Worm (Caenorhabditis elegans) whole organism, young adult: ENCODE data around the gene B0035.15.

Experiments used
- C17E4.6 ChIP-seq: fragments of 200-800 bp; sonication (Bioruptor generic); IDR thresholded peaks from 2 replicates; pipeline ENCODE4 v1.3.6; 2022; ENCODE audit warnings: missing genetic modification reagents, missing genetic modification characterization, missing compliant biosample characterization
- F10E7.11 ChIP-seq: sonication (generic microtip); optimal IDR thresholded peaks from 2 replicates; lab custom pipeline; 2017; ENCODE audit warnings: mild to moderate bottlenecking, missing genetic modification characterization, moderate library complexity, missing compliant biosample characterization
- F23B12.7 ChIP-seq: sonication (generic microtip); optimal IDR thresholded peaks from 2 replicates; lab custom pipeline; 2017; ENCODE audit warnings: missing genetic modification characterization, mild to moderate bottlenecking, missing compliant biosample characterization, antibody characterized with exemption, moderate library complexity; ENCODE audit not compliant: insufficient read depth
- F39B2.1 ChIP-seq: fragments of 200-800 bp; sonication (Bioruptor generic); IDR thresholded peaks from 2 replicates; pipeline ENCODE4 v1.3.6; 2022; ENCODE audit warnings: missing genetic modification reagents, missing genetic modification characterization, missing compliant biosample characterization
- F49E8.2 ChIP-seq: sonication (generic microtip); optimal IDR thresholded peaks from 3 replicates; lab custom pipeline; 2017; ENCODE audit warnings: missing genetic modification characterization, mild to moderate bottlenecking, missing compliant biosample characterization, antibody characterized with exemption, moderate library complexity; ENCODE audit not compliant: insufficient read depth
- F57A8.1 ChIP-seq: fragments of 200-800 bp; sonication (Bioruptor generic); optimal IDR thresholded peaks from 2 replicates; lab custom pipeline; 2018; ENCODE audit warnings: mild to moderate bottlenecking, missing genetic modification characterization, moderate library complexity, missing compliant biosample characterization
- K11D2.4 ChIP-seq: fragments of 200-800 bp; sonication (Bioruptor generic); IDR thresholded peaks from 2 replicates; pipeline ENCODE4 v1.3.6; 2022; ENCODE audit warnings: missing genetic modification reagents, missing genetic modification characterization, missing compliant biosample characterization
- K12H6.12 ChIP-seq: fragments of 200-800 bp; sonication (Bioruptor generic); optimal IDR thresholded peaks from 2 replicates; lab custom pipeline; 2018; ENCODE audit warnings: mild to moderate bottlenecking, missing genetic modification characterization, missing compliant biosample characterization
- T07F8.4 ChIP-seq: sonication (generic microtip); optimal IDR thresholded peaks from 2 replicates; lab custom pipeline; 2016; ENCODE audit warnings: mild to moderate bottlenecking, missing genetic modification characterization, moderate library complexity, missing compliant biosample characterization
- ZK185.1 ChIP-seq: sonication (generic microtip); optimal IDR thresholded peaks from 2 replicates; lab custom pipeline; 2016; ENCODE audit warnings: mild to moderate bottlenecking, missing genetic modification characterization, missing compliant biosample characterization; ENCODE audit not compliant: poor library complexity, severe bottlenecking
- aptf-2 ChIP-seq: fragments of 200-800 bp; sonication (Bioruptor generic); conservative IDR thresholded peaks from 2 replicates; pipeline ENCODE4 v1.3.6; 2022; ENCODE audit warnings: missing genetic modification reagents, missing genetic modification characterization, missing compliant biosample characterization
- bed-1 ChIP-seq: fragments of 200-800 bp; sonication (Bioruptor generic); IDR thresholded peaks from 2 replicates; pipeline ENCODE4 v1.3.6; 2022; ENCODE audit warnings: missing genetic modification reagents, missing genetic modification characterization, missing compliant biosample characterization
- ceh-100 ChIP-seq: fragments of 200-800 bp; sonication (Bioruptor generic); IDR thresholded peaks from 2 replicates; pipeline ENCODE4 v1.3.6; 2022; ENCODE audit warnings: missing genetic modification reagents, missing genetic modification characterization, missing compliant biosample characterization
- ceh-27 ChIP-seq: fragments of 200-800 bp; sonication (Bioruptor generic); optimal IDR thresholded peaks from 2 replicates; lab custom pipeline; 2018; ENCODE audit warnings: mild to moderate bottlenecking, missing genetic modification characterization, moderate library complexity, missing compliant biosample characterization
- dox-1 ChIP-seq: fragments of 200-800 bp; sonication (Bioruptor generic); IDR thresholded peaks from 2 replicates; pipeline ENCODE4 v1.3.6; 2022; ENCODE audit warnings: missing genetic modification reagents, missing genetic modification characterization, missing compliant biosample characterization
- hmg-20 ChIP-seq: fragments of 200-800 bp; sonication (Bioruptor generic); IDR thresholded peaks from 2 replicates; pipeline ENCODE4 v1.3.6; 2022; ENCODE audit warnings: missing genetic modification reagents, missing genetic modification characterization, missing compliant biosample characterization
- hsf-1 ChIP-seq: fragments of 200-800 bp; sonication (Bioruptor generic); IDR thresholded peaks from 2 replicates; pipeline ENCODE4 v1.3.6; 2022; ENCODE audit warnings: missing genetic modification reagents, missing genetic modification characterization, missing compliant biosample characterization
- let-526 ChIP-seq: fragments of 200-800 bp; sonication (Bioruptor generic); IDR thresholded peaks from 2 replicates; pipeline ENCODE4 v1.3.6; 2022; ENCODE audit warnings: missing genetic modification reagents, missing genetic modification characterization, missing compliant biosample characterization
- let-607 ChIP-seq, 2 experiments: fragments of 200-800 bp in 1 of 2; sonication (Bioruptor generic) in 1 of 2; sonication (generic microtip) in 1 of 2; optimal IDR thresholded peaks; 2 replicates each; lab custom pipeline; 2016 to 2018; ENCODE audit warnings: mild to moderate bottlenecking in 2 of 2, missing compliant biosample characterization in 2 of 2, missing genetic modification characterization in 2 of 2, moderate library complexity in 2 of 2, missing genotype in 1 of 2
- lin-35 ChIP-seq, 3 experiments: fragments of 150-350 bp in 2 of 3; sonication (generic microtip) in 1 of 3; optimal IDR thresholded peaks; 2 replicates each; lab custom pipeline; 2014 to 2018; ENCODE audit warnings: missing biosample characterization in 3 of 3, missing genetic modification characterization in 3 of 3, missing genetic modification reagents in 3 of 3
- lin-40 ChIP-seq: sonication (generic microtip); optimal IDR thresholded peaks from 2 replicates; lab custom pipeline; 2016; ENCODE audit warnings: missing genetic modification characterization, mild to moderate bottlenecking, missing compliant biosample characterization, missing genotype, missing genetic modification reagents
- madf-3 ChIP-seq: fragments of 200-800 bp; sonication (Bioruptor generic); IDR thresholded peaks from 2 replicates; pipeline ENCODE4 v1.3.6; 2022; ENCODE audit warnings: missing genetic modification reagents, missing genetic modification characterization, missing compliant biosample characterization
- madf-6 ChIP-seq: fragments of 200-800 bp; sonication (Bioruptor generic); IDR thresholded peaks from 2 replicates; pipeline ENCODE4 v1.3.6; 2022; ENCODE audit warnings: missing genetic modification reagents, missing genetic modification characterization, missing compliant biosample characterization
- mxl-1 ChIP-seq: sonication (generic microtip); optimal IDR thresholded peaks from 2 replicates; lab custom pipeline; 2016; ENCODE audit warnings: missing genetic modification characterization, missing compliant biosample characterization
- nfya-2 ChIP-seq: fragments of 200-800 bp; sonication (Bioruptor generic); IDR thresholded peaks from 2 replicates; pipeline ENCODE4 v1.3.6; 2022; ENCODE audit warnings: missing genetic modification reagents, missing genetic modification characterization, missing compliant biosample characterization
- nhr-80 ChIP-seq: sonication (generic microtip); optimal IDR thresholded peaks from 2 replicates; lab custom pipeline; 2016; ENCODE audit warnings: missing genetic modification characterization, missing compliant biosample characterization
- pbrm-1 ChIP-seq: fragments of 200-800 bp; sonication (Bioruptor generic); IDR thresholded peaks from 2 replicates; pipeline ENCODE4 v1.3.6; 2022; ENCODE audit warnings: missing genetic modification reagents, missing genetic modification characterization, missing compliant biosample characterization
- pha-4 ChIP-seq: fragments of 150-350 bp; sonication (generic microtip); optimal IDR thresholded peaks from 2 replicates; lab custom pipeline; 2014; ENCODE audit warnings: missing biosample characterization, missing genetic modification reagents, missing genetic modification characterization
- rec-8 ChIP-seq, 2 experiments: sonication (generic microtip); optimal IDR thresholded peaks; 2 replicates each; lab custom pipeline; 2016; ENCODE audit warnings: mild to moderate bottlenecking in 2 of 2, missing genetic modification characterization in 2 of 2, missing genetic modification reagents in 2 of 2, missing genotype in 2 of 2, missing biosample characterization in 1 of 2, missing compliant biosample characterization in 1 of 2, moderate library complexity in 1 of 2
- snpc-3.4 ChIP-seq: sonication (generic microtip); optimal IDR thresholded peaks from 2 replicates; lab custom pipeline; 2017; ENCODE audit warnings: missing genetic modification characterization, mild to moderate bottlenecking, missing compliant biosample characterization, antibody characterized with exemption, moderate library complexity, missing genotype, missing genetic modification reagents
- tbp1 ChIP-seq: fragments of 200-800 bp; sonication (Bioruptor generic); optimal IDR thresholded peaks from 2 replicates; lab custom pipeline; 2018; ENCODE audit warnings: mild to moderate bottlenecking, missing genetic modification characterization, missing compliant biosample characterization
- unc-130 ChIP-seq: sonication (generic microtip); optimal IDR thresholded peaks from 2 replicates; lab custom pipeline; 2016; ENCODE audit warnings: missing genetic modification reagents, missing genetic modification characterization, missing compliant biosample characterization
- unc-62 ChIP-seq: fragments of 150-350 bp; optimal IDR thresholded peaks from 2 replicates; lab custom pipeline; 2014; ENCODE audit warnings: missing biosample characterization, missing genetic modification reagents, missing genetic modification characterization
- zim-3 ChIP-seq: sonication (generic microtip); optimal IDR thresholded peaks from 2 replicates; lab custom pipeline; 2017; ENCODE audit warnings: mild to moderate bottlenecking, missing genetic modification characterization, moderate library complexity, missing compliant biosample characterization
- ztf-18 ChIP-seq: sonication (generic microtip); optimal IDR thresholded peaks from 2 replicates; lab custom pipeline; 2016; ENCODE audit warnings: missing genotype, mild to moderate bottlenecking, missing genetic modification characterization, missing compliant biosample characterization
- ztf-22 ChIP-seq: fragments of 200-800 bp; sonication (Bioruptor generic); optimal IDR thresholded peaks from 2 replicates; lab custom pipeline; 2018; ENCODE audit warnings: mild to moderate bottlenecking, missing genetic modification characterization, moderate library complexity, missing compliant biosample characterization
- ztf-3 ChIP-seq: fragments of 200-800 bp; sonication (Bioruptor generic); optimal IDR thresholded peaks from 2 replicates; lab custom pipeline; 2018; ENCODE audit warnings: mild to moderate bottlenecking, missing genetic modification characterization, missing compliant biosample characterization

The B0035.15 gene

DNA sequence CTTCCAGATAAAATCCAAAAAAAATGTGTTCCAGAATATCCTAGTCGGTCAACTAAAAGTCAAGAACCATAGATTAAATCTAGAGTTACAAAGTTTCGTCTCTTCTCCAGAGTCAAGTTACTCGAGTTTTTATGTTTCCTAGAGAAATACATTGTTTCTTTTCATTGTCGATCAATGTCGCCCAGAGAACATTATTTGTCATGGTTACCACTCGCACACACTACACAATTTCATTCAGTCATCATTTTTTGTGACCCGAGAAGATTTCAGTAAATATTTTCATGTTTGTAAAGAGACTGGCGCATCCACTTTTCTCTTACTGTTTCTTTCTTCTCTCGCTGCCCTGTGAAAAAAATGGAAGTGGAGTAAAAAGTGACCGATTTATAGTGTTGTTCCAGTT, 18.6 kb upstream of the B0035.15 start:
- TF ChIP-seq nhr-80 (tag; lab: Kevin White, UChicago) (no peak), pha-4 (no peak), F49E8.2 (tag; lab: Kevin White, UChicago) (no peak), F57A8.1 (GFP tag; lab: Kevin White, UChicago) (no peak), lin-35 (GFP tag; optimal IDR thresholded peaks at IDR 0.05; lab: Kevin White, UChicago) (no peak), ceh-100 (no peak), F23B12.7 (tag; lab: Kevin White, UChicago) (no peak), tbp1 (GFP tag; lab: Kevin White, UChicago) (no peak), mxl-1 (tag; lab: Kevin White, UChicago) (no peak), hmg-20 (GFP tag; lab: Robert Waterston, UW) (no peak), pbrm-1 (GFP tag; lab: Robert Waterston, UW) (no peak), F10E7.11 (no peak)

DNA sequence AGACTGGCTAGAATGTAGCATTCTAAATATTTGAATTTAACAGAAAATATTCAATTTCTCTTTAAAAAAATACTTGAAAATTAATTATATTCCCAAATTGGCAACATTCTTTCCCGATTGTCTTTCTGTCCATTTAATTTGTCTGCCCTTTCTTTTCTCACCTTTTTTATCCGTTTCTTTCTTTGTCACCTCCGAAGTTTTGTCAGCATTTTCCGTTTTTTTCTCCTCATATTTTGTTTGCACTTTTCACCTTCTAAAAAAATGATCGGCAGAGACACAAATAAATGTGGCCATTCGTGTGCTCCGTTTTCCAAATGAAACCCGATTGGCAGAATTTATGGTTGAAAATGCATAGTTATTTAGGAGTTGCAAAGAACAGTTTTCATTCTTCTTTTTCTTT, 18.1 kb upstream of the B0035.15 start:
- TF ChIP-seq nhr-80 (tag; lab: Kevin White, UChicago) (peak; percentile 5), madf-3 (GFP tag; lab: Robert Waterston, UW) (no peak), ztf-3 (GFP tag; lab: Kevin White, UChicago) (no peak), nfya-2 (no peak)

DNA sequence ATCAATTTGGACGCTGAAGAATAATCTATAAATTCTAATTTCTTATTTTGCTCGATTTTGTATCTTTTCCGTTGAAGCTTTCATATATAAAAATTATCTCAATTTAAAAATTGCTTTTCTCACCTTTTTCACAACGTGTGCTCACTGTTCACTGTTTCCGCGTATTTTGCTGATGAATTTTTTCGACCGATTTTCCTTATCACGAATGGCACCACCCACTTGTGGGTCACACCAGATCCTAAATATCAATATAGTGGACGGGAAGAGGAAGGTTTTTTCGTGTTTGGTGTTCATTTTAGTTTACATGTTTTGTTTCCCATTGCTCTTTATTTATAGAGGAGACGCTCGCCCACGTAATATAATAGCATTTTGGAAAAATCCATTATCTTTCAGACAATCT, 17.6 kb upstream of the B0035.15 start:
- TF ChIP-seq F39B2.1 (GFP tag; lab: Robert Waterston, UW) (no peak), F49E8.2 (tag; lab: Kevin White, UChicago) (no peak), hsf-1 (GFP tag; lab: Robert Waterston, UW) (peak; percentile 51; the same call in 1 of the 2 replicates)
- TF ChIP-seq, all 124 proteins: peak for 1

DNA sequence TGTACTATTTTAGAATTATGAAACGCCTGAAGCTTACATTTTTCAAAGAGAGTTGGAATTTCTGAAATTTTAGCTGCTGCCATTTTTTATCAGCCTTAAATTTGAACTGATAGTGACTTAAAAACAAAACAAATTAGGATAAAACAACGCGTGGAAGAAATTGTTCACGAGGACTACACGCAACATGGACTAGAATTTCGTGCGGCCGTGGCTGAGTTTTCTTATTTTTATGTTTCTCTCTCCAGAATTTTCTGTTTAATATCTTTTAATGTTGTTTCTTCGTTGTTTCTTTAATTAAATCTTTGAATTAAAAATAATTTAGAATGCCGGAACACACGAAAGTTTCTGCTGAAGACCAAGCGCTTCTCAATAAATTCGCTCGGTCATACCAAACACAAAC, 16.8 kb upstream of the B0035.15 start, which contains the start of the genes B0035.3, B0035.22 and pfd-4:
B0035.3 (minus strand) TSS at position 114 of the 400 bp plus-strand sequence.
B0035.22 (plus strand) TSS at position 269 of the 400 bp plus-strand sequence.
pfd-4 (plus strand) TSS at position 323 of the 400 bp plus-strand sequence.
- TF ChIP-seq snpc-3.4 (tag; lab: Kevin White, UChicago), result peak; percentile 10
- peak; percentile 50 for TF ChIP-seq unc-130 (GFP tag; lab: Kevin White, UChicago)
- TF ChIP-seq ZK185.1 (tag; lab: Kevin White, UChicago), result peak; percentile 62
- peak in 1 of 2 experiments; percentile 52 for TF ChIP-seq let-607 (tag; optimal IDR thresholded peaks at IDR 0.05; lab: Kevin White, UChicago)
- TF ChIP-seq K11D2.4 (GFP tag; lab: Robert Waterston, UW), result no peak
- peak; percentile 13 for TF ChIP-seq lin-40
- no peak for TF ChIP-seq zim-3
- no peak for TF ChIP-seq bed-1 (GFP tag; lab: Robert Waterston, UW)
- peak; percentile 35 for TF ChIP-seq ceh-27 (GFP tag; lab: Kevin White, UChicago)
- peak; percentile 34; the same call in 1 of the 2 replicates for TF ChIP-seq madf-6 (GFP tag; lab: Robert Waterston, UW)
- TF ChIP-seq dox-1, result peak; percentile 45
- peak in 1 of 2 experiments; percentile 2 for TF ChIP-seq rec-8 (tag; optimal IDR thresholded peaks at IDR 0.05; lab: Kevin White, UChicago)
- 0 out of 2 replicates have a peak, but pooled peaks have one; percentile 52 for TF ChIP-seq let-526 (GFP tag; lab: Robert Waterston, UW)
- peak in 1 of 3 experiments; percentile 15 for TF ChIP-seq lin-35 (GFP tag; optimal IDR thresholded peaks at IDR 0.05; lab: Kevin White, UChicago)

DNA sequence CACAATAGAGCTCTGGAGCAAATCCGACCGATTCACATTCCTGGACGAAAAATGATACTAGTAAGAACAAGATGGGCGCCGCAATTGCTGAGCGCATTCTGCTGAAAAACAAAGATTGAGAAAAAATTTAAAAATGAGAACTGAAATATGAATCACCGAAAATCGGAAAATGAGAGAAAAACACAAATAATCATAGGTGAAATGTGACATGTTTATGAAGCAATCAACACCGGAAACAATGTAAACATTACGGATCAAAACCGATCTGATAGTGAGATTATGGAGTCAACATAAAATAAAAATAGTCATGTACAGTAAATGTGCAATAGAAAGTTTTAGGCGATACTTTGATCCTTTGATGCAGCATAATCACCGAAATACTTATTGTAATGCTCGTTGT, 15.8 kb upstream of the B0035.15 start, which contains the start of gene dnj-2:
dnj-2 (minus strand) TSS at position 101 of the 400 bp plus-strand sequence.
- TF ChIP-seq lin-40 (no peak), unc-62 (GFP tag; lab: Kevin White, UChicago) (no peak), F57A8.1 (GFP tag; lab: Kevin White, UChicago) (no peak), ztf-22 (GFP tag; lab: Kevin White, UChicago) (no peak), ztf-18 (tag; lab: Kevin White, UChicago) (no peak), K12H6.12 (tag; lab: Kevin White, UChicago) (no peak), C17E4.6 (no peak), rec-8 (tag; optimal IDR thresholded peaks at IDR 0.05; lab: Kevin White, UChicago) (no peak), hsf-1 (GFP tag; lab: Robert Waterston, UW) (no peak), T07F8.4 (tag; lab: Kevin White, UChicago) (no peak), aptf-2 (no peak)
- TF ChIP-seq, all 124 proteins: peak for 0
